Fruit fly (Drosophila melanogaster) whole organism, embryonic: Measurements from ENCODE around the gene CG3038.
A peak's percentile ranks its signal among the peaks of the same experiment; 100 is the strongest.

Source experiments
- Adf1 ChIP-seq: fragments of 200-800 bp; sonication (Bioruptor generic); IDR thresholded peaks from 2 replicates; pipeline ENCODE4 v1.3.6; 2022; ENCODE audit warnings: missing biosample characterization, missing genetic modification characterization
- Atf-2 ChIP-seq: fragments of 200-800 bp; sonication (Bioruptor generic); optimal IDR thresholded peaks from 2 replicates; lab custom pipeline; 2016; ENCODE audit warnings: missing biosample characterization, missing genetic modification characterization
- Blimp-1 ChIP-seq: fragments of 200-800 bp; sonication (Bioruptor generic); optimal IDR thresholded peaks from 3 replicates; lab custom pipeline; 2018; ENCODE audit warnings: missing biosample characterization, missing genetic modification characterization, mild to moderate bottlenecking, moderate library complexity, missing genetic modification reagents
- CG11723 ChIP-seq: fragments of 200-800 bp; sonication (Bioruptor generic); optimal IDR thresholded peaks from 2 replicates; lab custom pipeline; 2017; ENCODE audit warnings: missing biosample characterization, mild to moderate bottlenecking, missing genetic modification characterization
- CG14014 ChIP-seq: fragments of 200-800 bp; sonication (Bioruptor generic); IDR thresholded peaks from 2 replicates; pipeline ENCODE4 v1.3.6; 2022; ENCODE audit warnings: missing biosample characterization, missing genetic modification characterization
- CG1529 ChIP-seq: fragments of 200-800 bp; sonication (Bioruptor generic); optimal IDR thresholded peaks from 3 replicates; lab custom pipeline; 2018; ENCODE audit warnings: missing biosample characterization, missing genetic modification characterization
- CG18476 ChIP-seq: fragments of 200-800 bp; sonication (Bioruptor generic); optimal IDR thresholded peaks from 2 replicates; lab custom pipeline; 2016; ENCODE audit warnings: missing biosample characterization, mild to moderate bottlenecking, missing genetic modification characterization
- CG2199 ChIP-seq: fragments of 200-800 bp; sonication (Bioruptor generic); IDR thresholded peaks from 3 replicates; pipeline ENCODE4 v1.3.6; 2022; ENCODE audit warnings: missing biosample characterization, missing genetic modification characterization
- CG31224 ChIP-seq: fragments of 200-800 bp; sonication (Bioruptor generic); IDR thresholded peaks from 2 replicates; pipeline ENCODE4 v1.3.6; 2022; ENCODE audit warnings: missing biosample characterization, missing genetic modification characterization
- CG3163 ChIP-seq: fragments of 200-800 bp; sonication (Bioruptor generic); optimal IDR thresholded peaks from 3 replicates; lab custom pipeline; 2016; ENCODE audit warnings: missing biosample characterization, missing genetic modification characterization
- CG32772 ChIP-seq: fragments of 200-800 bp; sonication (Bioruptor generic); IDR thresholded peaks from 2 replicates; pipeline ENCODE4 v1.3.6; 2022; ENCODE audit warnings: missing biosample characterization, missing genetic modification characterization
- CG4707 ChIP-seq: fragments of 200-800 bp; sonication (Bioruptor generic); optimal IDR thresholded peaks from 2 replicates; lab custom pipeline; 2018; ENCODE audit warnings: missing biosample characterization, mild to moderate bottlenecking, missing genetic modification characterization, moderate library complexity
- CG6175 ChIP-seq: fragments of 200-800 bp; sonication (Bioruptor generic); IDR thresholded peaks from 3 replicates; pipeline ENCODE4 v1.3.6; 2022; ENCODE audit warnings: missing biosample characterization, missing genetic modification characterization
- CG7987 ChIP-seq: fragments of 200-800 bp; sonication (Bioruptor generic); optimal IDR thresholded peaks from 2 replicates; lab custom pipeline; 2018; ENCODE audit warnings: missing biosample characterization, mild to moderate bottlenecking, missing genetic modification characterization, moderate library complexity
- CG8290 ChIP-seq, 3 experiments: fragments of 200-800 bp; sonication (Bioruptor generic); optimal IDR thresholded peaks; 2 replicates each; lab custom pipeline; 2016 to 2019; ENCODE audit warnings: missing biosample characterization in 3 of 3, missing genetic modification characterization in 3 of 3, mild to moderate bottlenecking in 2 of 3, moderate library complexity in 1 of 3
- CG8478 ChIP-seq: fragments of >200 bp; optimal IDR thresholded peaks from 2 replicates; lab custom pipeline; 2018
- D ChIP-seq, 2 experiments: fragments of 200-800 bp in 1 of 2; fragments of >200 bp in 1 of 2; sonication (Bioruptor generic) in 1 of 2; optimal IDR thresholded peaks; 2 replicates in 1 of 2; 3 replicates in 1 of 2; lab custom pipeline; 2017; ENCODE audit warnings: mild to moderate bottlenecking in 1 of 2, missing biosample characterization in 1 of 2, missing genetic modification characterization in 1 of 2, missing genetic modification reagents in 1 of 2
- D19A ChIP-seq: fragments of 200-800 bp; optimal IDR thresholded peaks from 3 replicates; lab custom pipeline; 2019; ENCODE audit warnings: missing biosample characterization, mild to moderate bottlenecking, missing genetic modification characterization, moderate library complexity
- D19B ChIP-seq: fragments of 200-800 bp; sonication (Bioruptor generic); optimal IDR thresholded peaks from 2 replicates; lab custom pipeline; 2017; ENCODE audit warnings: missing biosample characterization, mild to moderate bottlenecking, missing genetic modification characterization
- Ets65A ChIP-seq: fragments of 200-800 bp; sonication (Bioruptor generic); peaks from one replicate; lab custom pipeline; 2016; ENCODE audit warnings: missing biosample characterization, missing genetic modification characterization
- Pdp1 ChIP-seq, 2 experiments: fragments of 200-800 bp; sonication (Bioruptor generic); optimal IDR thresholded peaks; 3 replicates each; lab custom pipeline; 2016; ENCODE audit warnings: missing biosample characterization in 2 of 2, missing genetic modification characterization in 2 of 2, mild to moderate bottlenecking in 1 of 2, moderate library complexity in 1 of 2
- Ptx1 ChIP-seq: fragments of 200-800 bp; sonication (Bioruptor generic); IDR thresholded peaks from 2 replicates; pipeline ENCODE4 v1.3.6; 2022; ENCODE audit warnings: missing biosample characterization, missing genetic modification characterization
- Tbp ChIP-seq: fragments of >200 bp; optimal IDR thresholded peaks from 2 replicates; lab custom pipeline; 2018; ENCODE audit warnings: missing biosample characterization, missing genetic modification characterization
- Trl ChIP-seq, 3 experiments: fragments of >200 bp in 2 of 3; fragments of 200-800 bp in 1 of 3; sonication (Bioruptor generic) in 1 of 3; optimal IDR thresholded peaks; 2 replicates in 1 of 3; 3 replicates in 2 of 3; lab custom pipeline; 2016 to 2017; ENCODE audit warnings: missing biosample characterization in 1 of 3, missing genetic modification characterization in 1 of 3
- al ChIP-seq: fragments of 200-800 bp; sonication (Bioruptor generic); IDR thresholded peaks from 2 replicates; pipeline ENCODE4 v1.3.6; 2022; ENCODE audit warnings: missing biosample characterization, missing genetic modification characterization
- ase ChIP-seq: fragments of 200-800 bp; sonication (Bioruptor generic); IDR thresholded peaks from 3 replicates; pipeline ENCODE4 v1.3.6; 2022; ENCODE audit warnings: missing biosample characterization, missing genetic modification characterization
- ash1 ChIP-seq: fragments of 200-800 bp; sonication (Bioruptor generic); optimal IDR thresholded peaks from 2 replicates; lab custom pipeline; 2018; ENCODE audit warnings: missing biosample characterization, mild to moderate bottlenecking, missing genetic modification characterization
- az2 ChIP-seq: fragments of 200-800 bp; sonication (Bioruptor generic); optimal IDR thresholded peaks from 3 replicates; lab custom pipeline; 2016; ENCODE audit warnings: missing biosample characterization, missing genetic modification characterization
- cato ChIP-seq: fragments of 200-800 bp; sonication (Bioruptor generic); optimal IDR thresholded peaks from 2 replicates; lab custom pipeline; 2016; ENCODE audit warnings: missing biosample characterization, missing genetic modification characterization, borderline replicate concordance
- chif ChIP-seq, 2 experiments: fragments of 200-800 bp; sonication (Bioruptor generic); optimal IDR thresholded peaks; 3 replicates each; lab custom pipeline; 2016; ENCODE audit warnings: missing biosample characterization in 2 of 2, missing genetic modification characterization in 2 of 2
- chinmo ChIP-seq: fragments of 200-800 bp; sonication (Bioruptor generic); IDR thresholded peaks from 4 replicates; pipeline ENCODE4 v1.3.6; 2022; ENCODE audit warnings: missing biosample characterization, missing genetic modification characterization; ENCODE audit not compliant: partially characterized antibody
- ewg ChIP-seq: fragments of 200-800 bp; sonication (Bioruptor generic); optimal IDR thresholded peaks from 3 replicates; lab custom pipeline; 2017; ENCODE audit warnings: mild to moderate bottlenecking, missing biosample characterization, missing genetic modification reagents, missing genetic modification characterization
- grn ChIP-seq: fragments of 200-800 bp; sonication (Bioruptor generic); optimal IDR thresholded peaks from 3 replicates; lab custom pipeline; 2017; ENCODE audit warnings: missing biosample characterization, missing genetic modification characterization
- kni ChIP-seq: fragments of 200-800 bp; sonication (Bioruptor generic); optimal IDR thresholded peaks from 3 replicates; lab custom pipeline; 2017; ENCODE audit warnings: mild to moderate bottlenecking, missing biosample characterization, missing genetic modification reagents, missing genetic modification characterization
- nerfin-1 ChIP-seq: fragments of 200-800 bp; sonication (Bioruptor generic); optimal IDR thresholded peaks from 3 replicates; lab custom pipeline; 2019; ENCODE audit warnings: missing biosample characterization, mild to moderate bottlenecking, missing genetic modification characterization, moderate library complexity
- nmo ChIP-seq: fragments of 200-800 bp; sonication (Bioruptor generic); optimal IDR thresholded peaks from 2 replicates; lab custom pipeline; 2018; ENCODE audit warnings: missing biosample characterization, mild to moderate bottlenecking, missing genetic modification characterization, moderate library complexity
- otp ChIP-seq: fragments of 200-800 bp; sonication (Bioruptor generic); IDR thresholded peaks from 3 replicates; pipeline ENCODE4, ENCODE4 v1.3.6; 2022; ENCODE audit warnings: missing biosample characterization, missing genetic modification characterization
- pho ChIP-seq: fragments of 200-800 bp; sonication (Bioruptor generic); optimal IDR thresholded peaks from 2 replicates; lab custom pipeline; 2016; ENCODE audit warnings: missing biosample characterization, missing genetic modification characterization
- pros ChIP-seq: fragments of 200-800 bp; sonication (Bioruptor generic); optimal IDR thresholded peaks from 3 replicates; lab custom pipeline; 2019; ENCODE audit warnings: missing biosample characterization, mild to moderate bottlenecking, missing genetic modification characterization, moderate library complexity
- sd ChIP-seq: fragments of 200-800 bp; sonication (Bioruptor generic); optimal IDR thresholded peaks from 3 replicates; lab custom pipeline; 2018; ENCODE audit warnings: missing biosample characterization, mild to moderate bottlenecking, missing genetic modification characterization, moderate library complexity
- so ChIP-seq: fragments of 200-800 bp; sonication (Bioruptor generic); IDR thresholded peaks from 3 replicates; pipeline ENCODE4 v1.3.6; 2022; ENCODE audit warnings: missing biosample characterization, missing genetic modification characterization
- sob ChIP-seq: fragments of 200-800 bp; sonication (Bioruptor generic); IDR thresholded peaks from 2 replicates; pipeline ENCODE4 v1.3.6; 2022; ENCODE audit warnings: missing biosample characterization, missing genetic modification characterization
- tgo ChIP-seq: fragments of 200-800 bp; sonication (Bioruptor generic); IDR thresholded peaks from 3 replicates; pipeline ENCODE4 v1.3.6; 2022; ENCODE audit warnings: missing biosample characterization, missing genetic modification characterization
- yki ChIP-seq: fragments of >200 bp; optimal IDR thresholded peaks from 3 replicates; lab custom pipeline; 2018

CG3038 gene

dm6 chrX:277885-278284 lies 32.2 kb upstream of the CG3038 start:
- TF ChIP-seq chinmo (GFP tag; lab: Robert Waterston, UW) = 0 out of 4 replicates have a peak, but pooled peaks have one; percentile 18
- peak; percentile 80 for TF ChIP-seq pros (GFP tag; lab: Kevin White, UChicago)
- no peak for TF ChIP-seq Atf-2 (GFP tag; lab: Kevin White, UChicago)
- peak; percentile 48 for TF ChIP-seq nerfin-1
- no peak for TF ChIP-seq CG1529 (GFP tag; lab: Kevin White, UChicago)
- TF ChIP-seq Pdp1 (GFP tag; optimal IDR thresholded peaks at IDR 0.05; lab: Kevin White, UChicago) = peak in 1 of 2 experiments; percentile 73
- peak; percentile 7 for TF ChIP-seq kni (GFP tag; lab: Kevin White, UChicago)
- no peak for TF ChIP-seq nmo (GFP tag; lab: Kevin White, UChicago)
- peak; percentile 97 for TF ChIP-seq Blimp-1
- no peak for TF ChIP-seq ash1
- peak; percentile 96 for TF ChIP-seq ewg (GFP tag; lab: Kevin White, UChicago)
- TF ChIP-seq CG3163 = peak; percentile 90
- peak; percentile 98 for TF ChIP-seq CG2199 (GFP tag; lab: Robert Waterston, UW)
- no peak for TF ChIP-seq otp (GFP tag; lab: Robert Waterston, UW)
- TF ChIP-seq D19A (tag; lab: Kevin White, UChicago) = peak; percentile 29
- TF ChIP-seq CG8478 (lab: Kevin White, UChicago) = no peak
- TF ChIP-seq CG11723 (GFP tag; lab: Kevin White, UChicago) = no peak
- TF ChIP-seq CG4707 (GFP tag; lab: Kevin White, UChicago) = peak; percentile 77
- TF ChIP-seq Trl (optimal IDR thresholded peaks at IDR 0.05; lab: Kevin White, UChicago) = peak; percentile 52 to 56
- no peak for TF ChIP-seq Trl (GFP tag; optimal IDR thresholded peaks at IDR 0.05; lab: Kevin White, UChicago)
- TF ChIP-seq CG8290 (GFP tag; optimal IDR thresholded peaks at IDR 0.05; lab: Kevin White, UChicago) = no peak
- TF ChIP-seq CG8290 (tag; optimal IDR thresholded peaks at IDR 0.05; lab: Kevin White, UChicago) = peak in 1 of 2 experiments; percentile 17

DNA sequence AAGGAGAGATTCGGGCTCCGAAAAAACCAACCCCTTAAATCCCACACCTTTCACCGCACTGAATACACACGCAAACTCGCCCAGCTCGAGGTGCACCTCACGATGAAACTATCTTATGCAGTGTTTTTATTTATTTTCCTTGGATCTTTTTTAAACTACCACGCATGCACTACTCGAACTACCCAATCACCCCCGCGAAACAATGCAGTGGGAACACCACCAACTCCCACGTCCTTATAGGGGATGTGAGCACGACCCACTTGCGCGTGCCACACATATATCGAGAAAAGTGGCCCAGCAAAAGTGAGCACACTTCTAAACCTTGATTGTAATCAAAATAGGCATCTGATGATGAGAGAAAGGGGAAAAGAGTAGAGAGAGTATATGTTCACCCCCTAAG lies 30.9 kb upstream of the CG3038 start:
- no peak for TF ChIP-seq yki (lab: Kevin White, UChicago)
- TF ChIP-seq Ets65A (GFP tag; lab: Kevin White, UChicago) = peak; percentile 32
- TF ChIP-seq CG32772 = no peak
- no peak for TF ChIP-seq so (GFP tag; lab: Robert Waterston, UW)
- peak; percentile 38 for TF ChIP-seq grn
- TF ChIP-seq pros (GFP tag; lab: Kevin White, UChicago) = peak; percentile 96
- TF ChIP-seq al (GFP tag; lab: Robert Waterston, UW) = no peak
- TF ChIP-seq tgo = no peak
- TF ChIP-seq ase (GFP tag; lab: Robert Waterston, UW) = no peak
- no peak for TF ChIP-seq CG18476 (GFP tag; lab: Kevin White, UChicago)
- TF ChIP-seq D (optimal IDR thresholded peaks at IDR 0.05; lab: Kevin White, UChicago) = no peak
- no peak for TF ChIP-seq D (GFP tag; optimal IDR thresholded peaks at IDR 0.05; lab: Kevin White, UChicago)
- TF ChIP-seq cato (GFP tag; lab: Kevin White, UChicago) = no peak
- TF ChIP-seq CG11723 (GFP tag; lab: Kevin White, UChicago) = no peak
- TF ChIP-seq Tbp (GFP tag; lab: Kevin White, UChicago) = no peak
- TF ChIP-seq chif (GFP tag; optimal IDR thresholded peaks at IDR 0.05; lab: Kevin White, UChicago) = no peak
- TF ChIP-seq az2 (GFP tag; lab: Kevin White, UChicago) = no peak
- TF ChIP-seq CG14014 (GFP tag; lab: Robert Waterston, UW) = no peak
- TF ChIP-seq D19B (GFP tag; lab: Kevin White, UChicago) = no peak
- no peak for TF ChIP-seq CG6175 (GFP tag; lab: Robert Waterston, UW)
- no peak for TF ChIP-seq sd
- TF ChIP-seq pho (GFP tag; lab: Kevin White, UChicago) = no peak
- no peak for TF ChIP-seq Adf1 (GFP tag; lab: Robert Waterston, UW)
- TF ChIP-seq CG7987 (GFP tag; lab: Kevin White, UChicago) = no peak
- no peak for TF ChIP-seq sob (GFP tag; lab: Robert Waterston, UW)
- no peak for TF ChIP-seq CG31224 (GFP tag; lab: Robert Waterston, UW)
- TF ChIP-seq Ptx1 (GFP tag; lab: Robert Waterston, UW) = no peak
